Worm (Caenorhabditis elegans): ENCODE results near the gene col-131.
A peak's percentile ranks its signal among the peaks of the same experiment; 100 is the strongest.

- no peak for TF ChIP-seq nhr-80 (tag; optimal IDR thresholded peaks at IDR 0.05)
- TF ChIP-seq ztf-25 (GFP tag; IDR thresholded peaks at IDR 0.05): no peak
- TF ChIP-seq lin-54 (GFP tag; optimal IDR thresholded peaks at IDR 0.05): no peak
- no peak for TF ChIP-seq unc-62 (GFP tag; optimal IDR thresholded peaks at IDR 0.05)
- TF ChIP-seq ama-1 (optimal IDR thresholded peaks at IDR 0.05): peak; percentile 81
- TF ChIP-seq ama-1 (GFP tag; optimal IDR thresholded peaks at IDR 0.05): no peak
- TF ChIP-seq dpl-1 (GFP tag; optimal IDR thresholded peaks at IDR 0.05): no peak
- no peak for TF ChIP-seq madf-3 (GFP tag; IDR thresholded peaks at IDR 0.05)
- no peak for TF ChIP-seq akir-1 (GFP tag; optimal IDR thresholded peaks at IDR 0.05)
- no peak for TF ChIP-seq lsy-27 (tag; optimal IDR thresholded peaks at IDR 0.05; ENCODE audit: borderline replicate concordance, insufficient read depth)
- no peak for TF ChIP-seq tlf-1 (GFP tag; optimal IDR thresholded peaks at IDR 0.05)
Measured at ce11 chrIV:13082106-13082505, 15.0 kb upstream of the col-131 start.
